Worm (Caenorhabditis elegans) whole organism, mixed stage, embryonic: Measurements from ENCODE around the gene srh-115.

Experiments used
- blmp-1 ChIP-seq: fragments of 150-350 bp; optimal IDR thresholded peaks from 2 replicates; lab custom pipeline; 2014; ENCODE audit warnings: missing biosample characterization, missing genetic modification characterization
- ceh-83 ChIP-seq: fragments of 200-800 bp; sonication (Bioruptor generic); optimal IDR thresholded peaks from 2 replicates; lab custom pipeline; 2018; ENCODE audit warnings: mild to moderate bottlenecking, missing genetic modification characterization, missing compliant biosample characterization
- elt-1 ChIP-seq: sonication (generic microtip); optimal IDR thresholded peaks from 2 replicates; lab custom pipeline; 2017; ENCODE audit warnings: missing genetic modification characterization, mild to moderate bottlenecking, missing compliant biosample characterization, antibody characterized with exemption, moderate library complexity, borderline replicate concordance; ENCODE audit not compliant: insufficient read depth
- nhr-12 ChIP-seq: fragments of 150-350 bp; optimal IDR thresholded peaks from 2 replicates; lab custom pipeline; 2014; ENCODE audit warnings: missing biosample characterization, missing genetic modification characterization
- nhr-76 ChIP-seq: sonication (generic microtip); optimal IDR thresholded peaks from 2 replicates; lab custom pipeline; 2017; ENCODE audit warnings: missing biosample characterization, missing genetic modification characterization
- snpc-4 ChIP-seq: fragments of 150-350 bp; optimal IDR thresholded peaks from 2 replicates; lab custom pipeline; 2014; ENCODE audit warnings: missing biosample characterization, missing genetic modification characterization
- unc-39 ChIP-seq: fragments of 150-350 bp; optimal IDR thresholded peaks from 2 replicates; lab custom pipeline; 2014; ENCODE audit warnings: missing biosample characterization, missing genetic modification characterization

DNA sequence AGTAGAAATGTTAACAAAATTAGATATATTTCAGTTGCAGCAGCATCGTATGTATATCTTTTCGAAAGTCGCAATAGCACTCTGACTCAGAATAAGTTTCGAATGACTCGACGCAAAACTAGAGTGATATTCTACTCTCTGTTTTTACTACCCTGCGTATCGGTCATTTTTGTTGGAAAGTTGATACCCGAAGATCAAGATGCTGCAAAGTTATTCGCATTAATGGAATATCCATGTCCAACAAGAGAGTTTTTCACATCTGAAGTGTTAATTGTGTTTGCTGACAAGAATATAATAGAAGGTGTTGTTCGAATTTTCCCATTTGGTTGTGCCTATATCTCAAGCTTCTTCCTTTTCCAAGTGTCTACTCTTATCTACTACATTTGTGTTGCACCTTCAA is 16.6 kb downstream of the srh-115 start:
- TF ChIP-seq elt-1 (tag; lab: Kevin White, UChicago) (no peak), blmp-1 (no peak), ceh-83 (GFP tag; lab: Kevin White, UChicago) (no peak), nhr-12 (tag; lab: Kevin White, UChicago) (no peak), snpc-4 (tag; lab: Kevin White, UChicago) (no peak), unc-39 (tag; lab: Kevin White, UChicago) (no peak), nhr-76 (tag; lab: Kevin White, UChicago) (no peak)
